Worm (Caenorhabditis elegans) whole organism, young adult: ENCODE measurements around the gene irld-44.

Experiments used
- F37B4.10 ChIP-seq: fragments of 200-800 bp; sonication (Bioruptor generic); IDR thresholded peaks from 2 replicates; pipeline ENCODE4 v1.3.6; 2022; ENCODE audit warnings: missing genetic modification characterization, missing compliant biosample characterization
- F39B2.1 ChIP-seq: fragments of 200-800 bp; sonication (Bioruptor generic); IDR thresholded peaks from 2 replicates; pipeline ENCODE4 v1.3.6; 2022; ENCODE audit warnings: missing genetic modification reagents, missing genetic modification characterization, missing compliant biosample characterization
- Y53G8AR.9 ChIP-seq: fragments of 200-800 bp; sonication (Bioruptor generic); conservative IDR thresholded peaks from 2 replicates; pipeline ENCODE4 v1.3.6; 2022; ENCODE audit warnings: missing genetic modification reagents, missing genetic modification characterization, missing compliant biosample characterization
- hmg-1.2 ChIP-seq: fragments of 200-800 bp; sonication (Bioruptor generic); IDR thresholded peaks from 2 replicates; pipeline ENCODE4 v1.3.6; 2022; ENCODE audit warnings: missing genetic modification reagents, missing genetic modification characterization, missing compliant biosample characterization
- hsf-1 ChIP-seq: fragments of 200-800 bp; sonication (Bioruptor generic); IDR thresholded peaks from 2 replicates; pipeline ENCODE4 v1.3.6; 2022; ENCODE audit warnings: missing genetic modification reagents, missing genetic modification characterization, missing compliant biosample characterization
- madf-6 ChIP-seq: fragments of 200-800 bp; sonication (Bioruptor generic); IDR thresholded peaks from 2 replicates; pipeline ENCODE4 v1.3.6; 2022; ENCODE audit warnings: missing genetic modification reagents, missing genetic modification characterization, missing compliant biosample characterization
- nfya-2 ChIP-seq: fragments of 200-800 bp; sonication (Bioruptor generic); IDR thresholded peaks from 2 replicates; pipeline ENCODE4 v1.3.6; 2022; ENCODE audit warnings: missing genetic modification reagents, missing genetic modification characterization, missing compliant biosample characterization
- nhr-120 ChIP-seq: fragments of 200-800 bp; sonication (Bioruptor generic); IDR thresholded peaks from 2 replicates; pipeline ENCODE4 v1.3.6; 2022; ENCODE audit warnings: missing genetic modification characterization, missing compliant biosample characterization
- pha-4 ChIP-seq: fragments of 150-350 bp; sonication (generic microtip); optimal IDR thresholded peaks from 2 replicates; lab custom pipeline; 2014; ENCODE audit warnings: missing biosample characterization, missing genetic modification reagents, missing genetic modification characterization

ce11 chrV:1642199-1642598 lies 8.9 kb upstream of the irld-44 start, which contains the start of gene Y46H3D.1:
- TF ChIP-seq hmg-1.2 (GFP tag; lab: Robert Waterston, UW) (no peak), hsf-1 (GFP tag; lab: Robert Waterston, UW) (no peak), F37B4.10 (no peak), madf-6 (GFP tag; lab: Robert Waterston, UW) (no peak), F39B2.1 (GFP tag; lab: Robert Waterston, UW) (no peak), nhr-120 (GFP tag; lab: Robert Waterston, UW) (no peak), nfya-2 (no peak), Y53G8AR.9 (no peak), pha-4 (tag; lab: Kevin White, UChicago) (no peak)
